Fruit fly (Drosophila melanogaster) whole organism, embryonic: Measurements from ENCODE around the gene CG10286.

Experiments used
- Asciz ChIP-seq: fragments of 200-800 bp; sonication (Bioruptor generic); optimal IDR thresholded peaks from 2 replicates; lab custom pipeline; 2017; ENCODE audit warnings: missing biosample characterization, mild to moderate bottlenecking, missing genetic modification characterization, missing genetic modification reagents
- Bdp1 ChIP-seq: fragments of 200-800 bp; sonication (Bioruptor generic); optimal IDR thresholded peaks from 3 replicates; lab custom pipeline; 2016; ENCODE audit warnings: missing biosample characterization, missing genetic modification characterization
- Blimp-1 ChIP-seq: fragments of 200-800 bp; sonication (Bioruptor generic); optimal IDR thresholded peaks from 3 replicates; lab custom pipeline; 2018; ENCODE audit warnings: missing biosample characterization, missing genetic modification characterization, mild to moderate bottlenecking, moderate library complexity, missing genetic modification reagents
- CG12299 ChIP-seq: fragments of 200-800 bp; sonication (Bioruptor generic); optimal IDR thresholded peaks from 2 replicates; lab custom pipeline; 2018; ENCODE audit warnings: missing biosample characterization, mild to moderate bottlenecking, missing genetic modification characterization
- CG18262 ChIP-seq: fragments of 200-800 bp; optimal IDR thresholded peaks from 3 replicates; lab custom pipeline; 2019; ENCODE audit warnings: missing biosample characterization, mild to moderate bottlenecking, missing genetic modification characterization, moderate library complexity
- CG1832 ChIP-seq: fragments of 200-800 bp; sonication (Bioruptor generic); optimal IDR thresholded peaks from 2 replicates; lab custom pipeline; 2017; ENCODE audit warnings: missing biosample characterization, mild to moderate bottlenecking, missing genetic modification characterization, inconsistent platforms
- CG2199 ChIP-seq: fragments of 200-800 bp; sonication (Bioruptor generic); IDR thresholded peaks from 3 replicates; pipeline ENCODE4 v1.3.6; 2022; ENCODE audit warnings: missing biosample characterization, missing genetic modification characterization
- CG31441 ChIP-seq: fragments of 200-800 bp; sonication (Bioruptor generic); IDR thresholded peaks from 2 replicates; pipeline ENCODE4 v1.3.6; 2022; ENCODE audit warnings: missing biosample characterization, missing genetic modification characterization
- CG4328 ChIP-seq: fragments of 200-800 bp; sonication (Bioruptor generic); optimal IDR thresholded peaks from 3 replicates; lab custom pipeline; 2017; ENCODE audit warnings: missing biosample characterization, missing genetic modification reagents, missing genetic modification characterization
- CG7372 ChIP-seq: fragments of 200-800 bp; sonication (Bioruptor generic); IDR thresholded peaks from 2 replicates; pipeline ENCODE4 v1.3.6; 2022; ENCODE audit warnings: missing biosample characterization, missing genetic modification characterization
- CG8290 ChIP-seq, 3 experiments: fragments of 200-800 bp; sonication (Bioruptor generic); optimal IDR thresholded peaks; 2 replicates each; lab custom pipeline; 2016 to 2019; ENCODE audit warnings: missing biosample characterization in 3 of 3, missing genetic modification characterization in 3 of 3, mild to moderate bottlenecking in 2 of 3, moderate library complexity in 1 of 3
- CG8765 ChIP-seq: fragments of 200-800 bp; sonication (Bioruptor generic); IDR thresholded peaks from 2 replicates; pipeline ENCODE4 v1.3.6; 2022; ENCODE audit warnings: missing biosample characterization, missing genetic modification characterization
- CG9727 ChIP-seq: fragments of 200-800 bp; sonication (Bioruptor generic); optimal IDR thresholded peaks from 3 replicates; lab custom pipeline; 2017; ENCODE audit warnings: missing biosample characterization, mild to moderate bottlenecking, missing genetic modification characterization
- CTCF ChIP-seq: fragments of 200-800 bp; sonication (Bioruptor generic); optimal IDR thresholded peaks from 2 replicates; lab custom pipeline; 2017; ENCODE audit warnings: missing biosample characterization, mild to moderate bottlenecking, missing genetic modification characterization, moderate library complexity
- D19B ChIP-seq: fragments of 200-800 bp; sonication (Bioruptor generic); optimal IDR thresholded peaks from 2 replicates; lab custom pipeline; 2017; ENCODE audit warnings: missing biosample characterization, mild to moderate bottlenecking, missing genetic modification characterization
- Doc2 ChIP-seq: fragments of 200-800 bp; sonication (Bioruptor generic); IDR thresholded peaks from 2 replicates; pipeline ENCODE4 v1.3.6; 2022; ENCODE audit warnings: missing biosample characterization, missing genetic modification characterization
- ERR ChIP-seq: fragments of 200-800 bp; sonication (Bioruptor generic); optimal IDR thresholded peaks from 2 replicates; lab custom pipeline; 2016; ENCODE audit warnings: missing biosample characterization, missing genetic modification characterization
- Ets65A ChIP-seq: fragments of 200-800 bp; sonication (Bioruptor generic); peaks from one replicate; lab custom pipeline; 2016; ENCODE audit warnings: missing biosample characterization, missing genetic modification characterization
- HLH4C ChIP-seq: fragments of 200-800 bp; sonication (Bioruptor generic); IDR thresholded peaks from 3 replicates; pipeline ENCODE4 v1.3.6; 2022; ENCODE audit warnings: missing biosample characterization, missing genetic modification characterization; ENCODE audit not compliant: partially characterized antibody
- Mad ChIP-seq: fragments of 200-800 bp; sonication (Bioruptor generic); optimal IDR thresholded peaks from 2 replicates; lab custom pipeline; 2016; ENCODE audit warnings: missing biosample characterization, missing genetic modification characterization
- Med ChIP-seq: fragments of 200-800 bp; sonication (Bioruptor generic); peaks from one replicate; lab custom pipeline; 2016; ENCODE audit warnings: missing biosample characterization, missing genetic modification characterization, mild to moderate bottlenecking, inconsistent platforms, moderate library complexity
- Myb ChIP-seq: fragments of 200-800 bp; sonication (Bioruptor generic); optimal IDR thresholded peaks from 2 replicates; lab custom pipeline; 2016; ENCODE audit warnings: missing biosample characterization, missing genetic modification characterization
- Poxn ChIP-seq: fragments of 200-800 bp; sonication (Bioruptor generic); IDR thresholded peaks from 2 replicates; pipeline ENCODE4 v1.3.6; 2022; ENCODE audit warnings: missing biosample characterization, missing genetic modification characterization
- ara ChIP-seq: fragments of 200-800 bp; sonication (Bioruptor generic); IDR thresholded peaks from 2 replicates; pipeline ENCODE4 v1.3.6; 2022; ENCODE audit warnings: missing biosample characterization, missing genetic modification characterization
- ase ChIP-seq: fragments of 200-800 bp; sonication (Bioruptor generic); IDR thresholded peaks from 3 replicates; pipeline ENCODE4 v1.3.6; 2022; ENCODE audit warnings: missing biosample characterization, missing genetic modification characterization
- bcd ChIP-seq: fragments of 200-800 bp; sonication (Bioruptor generic); optimal IDR thresholded peaks from 2 replicates; lab custom pipeline; 2017; ENCODE audit warnings: missing biosample characterization, mild to moderate bottlenecking, missing genetic modification characterization
- chinmo ChIP-seq: fragments of 200-800 bp; sonication (Bioruptor generic); IDR thresholded peaks from 4 replicates; pipeline ENCODE4 v1.3.6; 2022; ENCODE audit warnings: missing biosample characterization, missing genetic modification characterization; ENCODE audit not compliant: partially characterized antibody
- gce ChIP-seq: fragments of 200-800 bp; sonication (Bioruptor generic); IDR thresholded peaks from 3 replicates; pipeline ENCODE4 v1.3.6; 2022; ENCODE audit warnings: missing biosample characterization, missing genetic modification characterization
- her ChIP-seq: fragments of 200-800 bp; sonication (Bioruptor generic); optimal IDR thresholded peaks from 2 replicates; lab custom pipeline; 2016; ENCODE audit warnings: missing biosample characterization, missing genetic modification characterization
- oc ChIP-seq: fragments of 200-800 bp; sonication (Bioruptor generic); optimal IDR thresholded peaks from 2 replicates; lab custom pipeline; 2018; ENCODE audit warnings: missing biosample characterization, mild to moderate bottlenecking, missing genetic modification characterization, moderate library complexity
- pita ChIP-seq: fragments of 200-800 bp; sonication (Bioruptor generic); optimal IDR thresholded peaks from 2 replicates; lab custom pipeline; 2017; ENCODE audit warnings: missing biosample characterization, mild to moderate bottlenecking, missing genetic modification characterization
- run ChIP-seq: fragments of 200-800 bp; sonication (Bioruptor generic); optimal IDR thresholded peaks from 3 replicates; lab custom pipeline; 2018; ENCODE audit warnings: missing biosample characterization, mild to moderate bottlenecking, missing genetic modification characterization
- sens ChIP-seq: fragments of 200-800 bp; sonication (Bioruptor generic); peaks from one replicate; lab custom pipeline; 2016; ENCODE audit warnings: missing biosample characterization, missing genetic modification characterization
- sima ChIP-seq: fragments of 200-800 bp; sonication (Bioruptor generic); optimal IDR thresholded peaks from 2 replicates; lab custom pipeline; 2016; ENCODE audit warnings: missing biosample characterization, missing genetic modification characterization
- sqz ChIP-seq: fragments of 200-800 bp; sonication (Bioruptor generic); optimal IDR thresholded peaks from 3 replicates; lab custom pipeline; 2018; ENCODE audit warnings: missing biosample characterization, mild to moderate bottlenecking, missing genetic modification characterization
- tll ChIP-seq, 2 experiments: fragments of 200-800 bp in 1 of 2; fragments of >200 bp in 1 of 2; sonication (Bioruptor generic) in 1 of 2; optimal IDR thresholded peaks; 2 replicates each; lab custom pipeline; 2017 to 2019; ENCODE audit warnings: missing biosample characterization in 2 of 2, missing genetic modification characterization in 2 of 2, mild to moderate bottlenecking in 1 of 2, moderate library complexity in 1 of 2
- tna ChIP-seq: fragments of 200-800 bp; sonication (Bioruptor generic); IDR thresholded peaks from 2 replicates; pipeline ENCODE4 v1.3.6; 2022; ENCODE audit warnings: missing biosample characterization, missing genetic modification characterization; ENCODE audit not compliant: partially characterized antibody
- tx ChIP-seq: fragments of 200-800 bp; sonication (Bioruptor generic); optimal IDR thresholded peaks from 2 replicates; lab custom pipeline; 2016; ENCODE audit warnings: missing biosample characterization, missing genetic modification characterization
- vvl ChIP-seq: fragments of 200-800 bp; sonication (Bioruptor generic); IDR thresholded peaks from 2 replicates; pipeline ENCODE4 v1.3.6; 2022; ENCODE audit warnings: missing biosample characterization, missing genetic modification characterization
- zfh1 ChIP-seq: fragments of 200-800 bp; sonication (Bioruptor generic); IDR thresholded peaks from 3 replicates; pipeline ENCODE4 v1.3.6; 2022; ENCODE audit warnings: missing biosample characterization, missing genetic modification characterization

CG10286 gene

dm6 chr3R:6334906-6335433 is 33.8 kb upstream of the CG10286 start, which contains the start of gene Osi19:
Gene Osi19, plus strand, starts transcription at chr3R:6335362.
- TF ChIP-seq her, result no peak
- peak; percentile 86 for TF ChIP-seq sens
- TF ChIP-seq CG2199 (GFP tag; lab: Robert Waterston, UW), result 0 out of 3 replicates have a peak, but pooled peaks have one; percentile 15
- 0 out of 4 replicates have a peak, but pooled peaks have one; percentile 14 for TF ChIP-seq chinmo (GFP tag; lab: Robert Waterston, UW)
- no peak for TF ChIP-seq CG8290 (GFP tag; optimal IDR thresholded peaks at IDR 0.05; lab: Kevin White, UChicago)
- TF ChIP-seq CG8290 (tag; optimal IDR thresholded peaks at IDR 0.05; lab: Kevin White, UChicago), result no peak
- 0 out of 2 replicates have a peak, but pooled peaks have one; percentile 20 for TF ChIP-seq vvl (GFP tag; lab: Robert Waterston, UW)
- no peak for TF ChIP-seq CG31441
- 0 out of 3 replicates have a peak, but pooled peaks have one; percentile 5 for TF ChIP-seq gce (GFP tag; lab: Robert Waterston, UW)
- no peak for TF ChIP-seq Mad
- no peak for TF ChIP-seq CG12299 (tag; lab: Kevin White, UChicago)
- peak; percentile 61 for TF ChIP-seq CG7372 (GFP tag; lab: Robert Waterston, UW)
- TF ChIP-seq Asciz (GFP tag; lab: Kevin White, UChicago), result no peak
- 0 out of 3 replicates have a peak, but pooled peaks have one; percentile 39 for TF ChIP-seq zfh1 (GFP tag; lab: Robert Waterston, UW)
- TF ChIP-seq CG1832 (GFP tag; lab: Kevin White, UChicago), result no peak
- peak; percentile 42 for TF ChIP-seq Med (GFP tag; lab: Kevin White, UChicago)
- TF ChIP-seq HLH4C, result no peak
- TF ChIP-seq tx (GFP tag; lab: Kevin White, UChicago), result no peak
- no peak for TF ChIP-seq pita
- TF ChIP-seq oc (tag; lab: Kevin White, UChicago), result peak; percentile 32
- no peak for TF ChIP-seq CG8765
- no peak for TF ChIP-seq run (tag; lab: Kevin White, UChicago)
- TF ChIP-seq sqz (GFP tag; lab: Kevin White, UChicago), result peak; percentile 18
- TF ChIP-seq ase (GFP tag; lab: Robert Waterston, UW), result no peak
- TF ChIP-seq Ets65A (GFP tag; lab: Kevin White, UChicago), result peak; percentile 65

- TF ChIP-seq tll (GFP tag; optimal IDR thresholded peaks at IDR 0.05; lab: Kevin White, UChicago) (no peak), Ets65A (GFP tag; lab: Kevin White, UChicago) (peak; percentile 74), CTCF (no peak), Blimp-1 (GFP tag; lab: Kevin White, UChicago) (peak; percentile 57), ERR (GFP tag; lab: Kevin White, UChicago) (no peak)
Measured at dm6 chr3R:6337397-6337796, 31.4 kb upstream of the CG10286 start.

dm6 chr3R:6339795-6340194 is 29.0 kb upstream of the CG10286 start, which contains the start of gene Osi20:
Gene Osi20, plus strand, starts transcription at chr3R:6340095.
- no peak for TF ChIP-seq CG9727 (GFP tag; lab: Kevin White, UChicago)
- 0 out of 2 replicates have a peak, but pooled peaks have one; percentile 18 for TF ChIP-seq ara (GFP tag; lab: Robert Waterston, UW)
- no peak for TF ChIP-seq CG4328 (GFP tag; lab: Kevin White, UChicago)
- TF ChIP-seq Blimp-1 (GFP tag; lab: Kevin White, UChicago), result peak; percentile 50
- no peak for TF ChIP-seq Bdp1
- TF ChIP-seq tna (GFP tag; lab: Robert Waterston, UW), result no peak
- no peak for TF ChIP-seq Myb
- no peak for TF ChIP-seq sima (GFP tag; lab: Kevin White, UChicago)
- no peak for TF ChIP-seq bcd
- TF ChIP-seq D19B, result no peak
- no peak for TF ChIP-seq CG18262
- TF ChIP-seq tx (GFP tag; lab: Kevin White, UChicago), result no peak
- no peak for TF ChIP-seq Doc2 (GFP tag; lab: Robert Waterston, UW)
- no peak for TF ChIP-seq Poxn (GFP tag; lab: Robert Waterston, UW)
- TF ChIP-seq, all 482 proteins: peak for 2
